Fruit fly (Drosophila melanogaster) Kc167 (cell line): ENCODE measurements around the gene spn-F.

Experiments
- Myc ChIP-seq: fragments of >200 bp; optimal IDR thresholded peaks from 2 replicates; lab custom pipeline; 2017; ENCODE audit warnings: missing external identifiers
- Sin3A ChIP-seq: fragments of >200 bp; optimal IDR thresholded peaks from 2 replicates; lab custom pipeline; 2018; ENCODE audit warnings: missing external identifiers
- h ChIP-seq: fragments of >200 bp; optimal IDR thresholded peaks from 3 replicates; lab custom pipeline; 2018; ENCODE audit warnings: missing external identifiers
- insv ChIP-seq: fragments of >200 bp; optimal IDR thresholded peaks from 3 replicates; lab custom pipeline; 2018; ENCODE audit warnings: missing external identifiers
- psq ChIP-seq: fragments of >200 bp; optimal IDR thresholded peaks from 2 replicates; lab custom pipeline; 2017; ENCODE audit warnings: missing external identifiers
- ttk ChIP-seq: sonication (Bioruptor generic); optimal IDR thresholded peaks from 2 replicates; lab custom pipeline; 2017; ENCODE audit warnings: missing external identifiers

spn-F gene

dm6 chr3R:31222890-31223569 is 31.9 kb upstream of the spn-F start:
- no peak for TF ChIP-seq insv (lab: Kevin White, UChicago)
- TF ChIP-seq psq (lab: Kevin White, UChicago) = no peak
- no peak for TF ChIP-seq h (lab: Kevin White, UChicago)
- TF ChIP-seq Myc = no peak
- TF ChIP-seq ttk (lab: Kevin White, UChicago) = no peak
- TF ChIP-seq Sin3A (lab: Kevin White, UChicago) = no peak

dm6 chr3R:31223971-31224860 is 30.7 kb upstream of the spn-F start:
- TF ChIP-seq psq (lab: Kevin White, UChicago) (no peak), ttk (lab: Kevin White, UChicago) (no peak), Sin3A (lab: Kevin White, UChicago) (no peak), h (lab: Kevin White, UChicago) (no peak)

- TF ChIP-seq psq (lab: Kevin White, UChicago) = no peak
- TF ChIP-seq ttk (lab: Kevin White, UChicago) = no peak
- no peak for TF ChIP-seq Myc
- TF ChIP-seq Sin3A (lab: Kevin White, UChicago) = no peak
- no peak for TF ChIP-seq h (lab: Kevin White, UChicago)
- no peak for TF ChIP-seq insv (lab: Kevin White, UChicago)
Observed at dm6 chr3R:31225043-31225681, 29.8 kb upstream of the spn-F start.

- no peak for TF ChIP-seq Myc
- no peak for TF ChIP-seq Sin3A (lab: Kevin White, UChicago)
- TF ChIP-seq psq (lab: Kevin White, UChicago) = no peak
- TF ChIP-seq insv (lab: Kevin White, UChicago) = no peak
- no peak for TF ChIP-seq ttk (lab: Kevin White, UChicago)
- TF ChIP-seq h (lab: Kevin White, UChicago) = no peak
Observed at dm6 chr3R:31231134-31231533, 23.8 kb upstream of the spn-F start.

dm6 chr3R:31232236-31232635 is 22.7 kb upstream of the spn-F start, which contains the start of gene CG15563:
CG15563 (minus strand) TSS chr3R:31232336.
- TF ChIP-seq ttk (lab: Kevin White, UChicago) = no peak
- TF ChIP-seq insv (lab: Kevin White, UChicago) = no peak
- TF ChIP-seq psq (lab: Kevin White, UChicago) = no peak
- TF ChIP-seq Myc = no peak
- no peak for TF ChIP-seq Sin3A (lab: Kevin White, UChicago)
- no peak for TF ChIP-seq h (lab: Kevin White, UChicago)

dm6 chr3R:31235262-31235661 is 19.7 kb upstream of the spn-F start, which contains the start of gene CG15564:
CG15564 (minus strand) TSS chr3R:31235362.
- TF ChIP-seq psq (lab: Kevin White, UChicago) (no peak), ttk (lab: Kevin White, UChicago) (no peak), h (lab: Kevin White, UChicago) (no peak), Sin3A (lab: Kevin White, UChicago) (no peak), Myc (no peak), insv (lab: Kevin White, UChicago) (no peak)

dm6 chr3R:31240023-31240422 is 14.9 kb upstream of the spn-F start:
- TF ChIP-seq ttk (lab: Kevin White, UChicago) (no peak), insv (lab: Kevin White, UChicago) (no peak), Sin3A (lab: Kevin White, UChicago) (no peak)

dm6 chr3R:31241109-31241508 is 13.8 kb upstream of the spn-F start:
- TF ChIP-seq insv (lab: Kevin White, UChicago) (no peak), Myc (no peak), ttk (lab: Kevin White, UChicago) (no peak)

dm6 chr3R:31243079-31243668 is 11.8 kb upstream of the spn-F start:
- TF ChIP-seq Sin3A (lab: Kevin White, UChicago) (no peak), insv (lab: Kevin White, UChicago) (no peak), Myc (no peak)

dm6 chr3R:31245785-31246184 is 9.1 kb upstream of the spn-F start:
- TF ChIP-seq insv (lab: Kevin White, UChicago) = no peak
- no peak for TF ChIP-seq Sin3A (lab: Kevin White, UChicago)
- TF ChIP-seq ttk (lab: Kevin White, UChicago) = no peak
- TF ChIP-seq h (lab: Kevin White, UChicago) = no peak
- no peak for TF ChIP-seq Myc
- no peak for TF ChIP-seq psq (lab: Kevin White, UChicago)

- no peak for TF ChIP-seq Myc
- TF ChIP-seq insv (lab: Kevin White, UChicago) = no peak
Observed at dm6 chr3R:31247281-31247995, 7.5 kb upstream of the spn-F start.
